Worm (Caenorhabditis elegans): Measurements from ENCODE around the gene mab-23.
A peak's percentile ranks its signal among the peaks of the same experiment; 100 is the strongest.

The mab-23 gene

DNA sequence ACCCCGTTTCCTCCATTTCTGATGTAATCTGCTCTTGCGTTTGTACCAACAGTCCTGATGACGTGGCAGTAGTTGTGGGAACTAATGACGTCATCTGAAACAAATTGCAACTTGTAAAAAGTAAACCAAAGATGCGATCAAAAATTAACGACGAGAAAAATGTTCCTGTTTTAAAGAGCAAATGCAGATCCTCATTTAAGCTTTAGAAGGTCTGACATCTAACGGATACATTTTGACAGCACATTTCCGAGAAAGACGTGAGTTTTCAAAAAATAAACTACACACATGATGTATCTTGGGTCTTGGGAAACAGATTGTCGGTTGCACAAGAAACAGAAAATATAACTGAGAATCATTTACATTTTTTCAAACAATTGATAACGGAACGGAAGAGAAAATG is 17.4 kb upstream of the mab-23 start, which contains the start of gene H09F14.1:
TSS of gene H09F14.1 (minus strand) at position 101 of the 400 bp plus-strand sequence.
- TF ChIP-seq klf-2 (GFP tag; conservative IDR thresholded peaks at IDR 0.05), result no peak
- TF ChIP-seq tab-1 (GFP tag; IDR thresholded peaks at IDR 0.05), result no peak
- no peak for TF ChIP-seq ref-1 (GFP tag; conservative IDR thresholded peaks at IDR 0.05)
- TF ChIP-seq flt-1 (GFP tag; IDR thresholded peaks at IDR 0.05), result no peak
- TF ChIP-seq ztf-23 (GFP tag; IDR thresholded peaks at IDR 0.05), result no peak
- no peak for TF ChIP-seq ztf-29 (GFP tag; IDR thresholded peaks at IDR 0.05)
- no peak for TF ChIP-seq T22C8.4 (GFP tag; IDR thresholded peaks at IDR 0.05)
- TF ChIP-seq med-1 (GFP tag; optimal IDR thresholded peaks at IDR 0.05; ENCODE audit: insufficient read depth), result no peak
- no peak for TF ChIP-seq cog-1 (tag; optimal IDR thresholded peaks at IDR 0.05)

DNA sequence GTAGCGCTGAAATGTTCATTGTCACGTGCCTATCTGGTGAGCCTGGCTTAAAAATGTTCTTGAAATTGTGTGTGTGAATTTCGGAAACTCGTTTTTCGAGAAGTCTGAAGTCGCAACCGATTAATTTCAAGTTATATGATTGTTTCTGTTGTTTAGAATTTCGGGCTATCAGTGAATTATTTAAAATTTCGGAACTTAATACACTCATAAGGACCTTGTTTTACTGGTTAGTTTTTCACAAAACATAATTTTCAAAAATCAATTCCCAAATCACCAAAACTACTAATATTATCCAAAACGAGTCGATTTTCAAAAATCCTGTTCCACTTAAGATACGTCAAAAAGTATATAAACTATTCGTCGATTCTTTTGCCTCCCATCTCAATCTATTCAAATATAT is 2.4 kb upstream of the mab-23 start:
- no peak for TF ChIP-seq med-1 (GFP tag; optimal IDR thresholded peaks at IDR 0.05; ENCODE audit: insufficient read depth)
- TF ChIP-seq ztf-23 (GFP tag; IDR thresholded peaks at IDR 0.05), result no peak
- no peak for TF ChIP-seq flt-1 (GFP tag; IDR thresholded peaks at IDR 0.05)
- TF ChIP-seq T22C8.4 (GFP tag; IDR thresholded peaks at IDR 0.05), result no peak
- TF ChIP-seq ztf-29 (GFP tag; IDR thresholded peaks at IDR 0.05), result no peak
- TF ChIP-seq klf-2 (GFP tag; conservative IDR thresholded peaks at IDR 0.05), result no peak
- no peak for TF ChIP-seq cog-1 (tag; optimal IDR thresholded peaks at IDR 0.05)
- TF ChIP-seq ref-1 (GFP tag; conservative IDR thresholded peaks at IDR 0.05), result no peak
- TF ChIP-seq tab-1 (GFP tag; IDR thresholded peaks at IDR 0.05), result no peak

DNA sequence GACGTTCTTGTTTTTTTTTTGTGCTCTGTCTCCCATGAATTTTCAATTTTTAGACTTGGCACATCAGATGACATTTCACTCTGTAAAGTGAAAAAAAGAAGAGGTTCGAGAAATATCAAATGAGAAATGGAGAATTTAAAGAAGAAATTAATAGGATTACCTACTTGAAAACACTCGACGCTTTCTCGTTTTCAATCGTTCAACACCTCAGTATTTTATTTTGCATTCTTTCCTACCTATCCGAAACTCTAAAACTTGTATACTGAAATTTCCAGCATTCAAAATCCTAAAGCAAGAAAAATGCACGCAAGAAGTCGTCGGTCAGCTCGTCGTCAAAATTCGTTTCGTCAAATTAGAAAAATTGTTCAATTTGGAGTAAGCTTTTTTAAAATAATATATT is 2.9 kb downstream of the mab-23 start, which contains the start of gene kvs-2:
TSS of gene kvs-2 (plus strand) at position 301 of the 400 bp plus-strand sequence.
- TF ChIP-seq ztf-23 (GFP tag; IDR thresholded peaks at IDR 0.05) (no peak), tab-1 (GFP tag; IDR thresholded peaks at IDR 0.05) (no peak), ztf-29 (GFP tag; IDR thresholded peaks at IDR 0.05) (no peak), T22C8.4 (GFP tag; IDR thresholded peaks at IDR 0.05) (no peak)

DNA sequence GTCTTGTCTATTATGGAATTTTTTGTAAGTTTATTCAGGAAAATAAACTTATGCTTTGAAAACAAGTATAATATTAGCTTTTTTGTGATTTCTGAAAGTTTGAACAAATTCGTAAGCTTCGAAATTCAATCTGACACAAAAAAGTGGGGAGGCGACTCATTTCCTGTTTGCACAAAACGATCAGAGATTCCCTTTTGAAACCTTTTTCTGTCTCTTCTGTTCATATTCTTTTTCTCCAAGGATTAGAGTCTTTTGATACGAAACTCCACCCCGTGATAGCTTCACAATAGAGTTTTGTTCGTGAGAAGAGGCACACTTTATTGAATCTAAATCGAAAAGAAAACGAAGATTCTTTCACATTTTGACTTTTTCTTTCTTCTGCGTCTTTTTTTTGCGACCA is 8.1 kb downstream of the mab-23 start:
- TF ChIP-seq cog-1 (tag; optimal IDR thresholded peaks at IDR 0.05), result no peak
- TF ChIP-seq T22C8.4 (GFP tag; IDR thresholded peaks at IDR 0.05), result no peak
- TF ChIP-seq ztf-29 (GFP tag; IDR thresholded peaks at IDR 0.05), result no peak
- TF ChIP-seq flt-1 (GFP tag; IDR thresholded peaks at IDR 0.05), result no peak

DNA sequence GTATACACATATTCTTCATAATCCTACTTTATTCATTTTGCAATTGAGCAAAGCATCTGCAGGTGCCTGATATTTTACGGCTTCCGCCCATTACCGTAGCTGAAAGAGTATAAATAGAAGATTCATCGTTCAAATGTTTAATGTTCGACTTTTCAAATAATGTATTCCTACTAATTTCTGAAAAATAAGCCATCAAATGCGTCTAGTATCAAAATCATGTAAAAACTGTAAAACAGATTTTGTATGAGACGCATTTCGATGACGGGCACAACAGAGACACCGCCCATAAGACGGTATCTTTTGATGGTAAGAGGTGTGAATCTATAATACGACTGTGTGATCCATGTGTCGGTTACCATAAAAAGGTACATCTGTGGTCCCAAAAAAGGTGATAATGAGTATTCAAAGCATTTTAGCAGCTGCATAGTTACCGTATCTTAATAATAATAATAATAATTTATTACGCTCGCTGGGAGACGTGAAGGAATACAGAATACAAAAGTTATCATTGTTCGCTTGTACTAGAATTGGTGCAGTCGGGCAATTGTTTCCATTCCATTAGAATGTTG is 14.3 kb downstream of the mab-23 start, which contains the start of the genes C32C4.3 and C32C4.16:
TSS of gene C32C4.3 (minus strand) at position 101 of the 569 bp plus-strand sequence.
TSS of gene C32C4.16 (plus strand) at position 519 of the 569 bp plus-strand sequence.
- TF ChIP-seq med-1 (GFP tag; optimal IDR thresholded peaks at IDR 0.05; ENCODE audit: insufficient read depth) (no peak), ztf-29 (GFP tag; IDR thresholded peaks at IDR 0.05) (no peak), tab-1 (GFP tag; IDR thresholded peaks at IDR 0.05) (no peak), ref-1 (GFP tag; conservative IDR thresholded peaks at IDR 0.05) (no peak), flt-1 (GFP tag; IDR thresholded peaks at IDR 0.05) (no peak), ztf-23 (GFP tag; IDR thresholded peaks at IDR 0.05) (no peak), klf-2 (GFP tag; conservative IDR thresholded peaks at IDR 0.05) (no peak), T22C8.4 (GFP tag; IDR thresholded peaks at IDR 0.05) (no peak), cog-1 (tag; optimal IDR thresholded peaks at IDR 0.05) (no peak)

DNA sequence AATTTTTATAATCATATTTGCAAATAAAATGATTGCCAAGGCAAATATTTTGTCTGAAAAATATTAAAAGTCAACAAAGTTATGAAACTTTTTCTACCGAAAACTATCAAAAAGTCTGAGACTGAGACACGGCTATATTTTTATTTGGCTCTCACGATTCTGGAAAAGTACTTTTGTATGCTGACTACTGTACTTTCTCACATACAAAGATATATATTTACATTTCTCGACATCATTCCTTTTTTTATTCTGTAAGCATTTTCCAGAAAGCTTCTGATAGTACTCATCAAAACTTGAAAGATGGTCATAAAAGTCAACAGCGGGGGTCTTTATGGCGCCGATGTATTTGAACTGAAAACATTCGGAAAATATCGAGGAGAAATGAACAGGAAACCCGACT is 15.3 kb downstream of the mab-23 start, which contains the start of gene aqp-6:
TSS of gene aqp-6 (plus strand) at position 301 of the 400 bp plus-strand sequence.
- TF ChIP-seq cog-1 (tag; optimal IDR thresholded peaks at IDR 0.05) (no peak), ztf-29 (GFP tag; IDR thresholded peaks at IDR 0.05) (no peak), med-1 (GFP tag; optimal IDR thresholded peaks at IDR 0.05; ENCODE audit: insufficient read depth) (no peak), klf-2 (GFP tag; conservative IDR thresholded peaks at IDR 0.05) (no peak), flt-1 (GFP tag; IDR thresholded peaks at IDR 0.05) (no peak), ztf-23 (GFP tag; IDR thresholded peaks at IDR 0.05) (no peak), ref-1 (GFP tag; conservative IDR thresholded peaks at IDR 0.05) (no peak), T22C8.4 (GFP tag; IDR thresholded peaks at IDR 0.05) (no peak), tab-1 (GFP tag; IDR thresholded peaks at IDR 0.05) (no peak)

DNA sequence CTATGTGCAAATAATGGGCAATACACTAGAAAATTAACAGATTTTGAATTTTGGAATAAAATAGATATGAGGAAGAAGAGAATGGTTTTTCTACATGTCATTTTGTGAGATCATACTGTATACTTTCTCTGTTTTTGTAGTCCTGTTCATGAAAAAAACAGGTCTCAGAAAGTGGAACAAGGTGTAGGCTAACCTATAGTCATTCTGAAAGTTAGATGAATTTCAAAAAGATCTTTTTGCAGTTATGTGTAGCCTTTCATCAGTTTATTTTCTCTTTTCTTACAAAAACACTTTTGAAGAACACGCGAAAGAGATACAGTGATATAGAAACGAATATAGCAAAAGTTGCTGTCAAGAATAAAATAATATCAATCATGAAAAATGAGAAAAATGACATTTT is 21.3 kb downstream of the mab-23 start, which contains the start of gene ugt-35:
TSS of gene ugt-35 (minus strand) at position 101 of the 400 bp plus-strand sequence.
- TF ChIP-seq cog-1 (tag; optimal IDR thresholded peaks at IDR 0.05) (no peak), klf-2 (GFP tag; conservative IDR thresholded peaks at IDR 0.05) (no peak), med-1 (GFP tag; optimal IDR thresholded peaks at IDR 0.05; ENCODE audit: insufficient read depth) (no peak), tab-1 (GFP tag; IDR thresholded peaks at IDR 0.05) (no peak), ztf-23 (GFP tag; IDR thresholded peaks at IDR 0.05) (no peak), T22C8.4 (GFP tag; IDR thresholded peaks at IDR 0.05) (no peak), ref-1 (GFP tag; conservative IDR thresholded peaks at IDR 0.05) (no peak), ztf-29 (GFP tag; IDR thresholded peaks at IDR 0.05) (no peak), flt-1 (GFP tag; IDR thresholded peaks at IDR 0.05) (no peak)

DNA sequence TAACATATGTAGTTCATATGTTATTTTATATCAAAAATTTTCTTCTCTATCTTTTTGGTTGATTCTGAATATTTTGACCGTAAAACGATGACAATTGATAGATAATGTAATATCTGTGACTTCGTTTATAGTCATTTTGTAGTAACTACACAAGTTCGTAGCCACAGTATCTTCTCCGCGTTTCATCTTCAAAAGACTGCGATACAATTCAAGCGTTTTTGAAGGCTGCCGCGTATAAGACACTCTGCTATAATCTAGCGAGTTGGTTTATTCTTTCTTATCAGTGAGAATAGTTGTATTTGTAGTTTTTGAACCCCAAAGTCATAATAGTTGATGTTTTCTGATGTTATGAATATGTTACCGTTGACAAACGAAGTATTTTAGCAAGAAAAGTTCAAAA is 24.1 kb downstream of the mab-23 start, which contains the start of gene ugt-34:
TSS of gene ugt-34 (minus strand) at position 21 of the 400 bp plus-strand sequence.
- TF ChIP-seq T22C8.4 (GFP tag; IDR thresholded peaks at IDR 0.05) (no peak), tab-1 (GFP tag; IDR thresholded peaks at IDR 0.05) (no peak), cog-1 (tag; optimal IDR thresholded peaks at IDR 0.05) (no peak), ztf-23 (GFP tag; IDR thresholded peaks at IDR 0.05) (no peak), ref-1 (GFP tag; conservative IDR thresholded peaks at IDR 0.05) (no peak), med-1 (GFP tag; optimal IDR thresholded peaks at IDR 0.05; ENCODE audit: insufficient read depth) (no peak), ztf-29 (GFP tag; IDR thresholded peaks at IDR 0.05) (no peak), klf-2 (GFP tag; conservative IDR thresholded peaks at IDR 0.05) (no peak)

DNA sequence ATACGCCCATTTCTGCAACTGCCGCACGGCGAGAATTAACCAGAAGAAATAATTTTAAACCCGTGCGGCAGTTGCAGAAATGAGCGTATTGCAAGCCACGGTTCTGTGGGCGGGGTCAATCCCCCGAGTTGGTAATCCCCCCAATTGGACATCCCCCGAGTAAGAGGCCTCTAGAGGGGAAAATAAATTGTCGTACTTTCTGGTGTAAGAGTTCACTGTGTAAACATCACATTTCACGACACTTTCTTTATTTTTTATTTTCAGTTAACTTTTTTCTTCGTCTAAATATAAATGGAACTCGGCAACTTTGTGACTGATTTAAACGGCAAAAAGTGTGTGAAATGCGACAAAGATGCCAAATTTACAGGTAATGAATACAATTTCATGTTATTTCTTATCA is 25.1 kb downstream of the mab-23 start, which contains the start of gene tut-2:
TSS of gene tut-2 (plus strand) at position 277 of the 400 bp plus-strand sequence.
- TF ChIP-seq ztf-29 (GFP tag; IDR thresholded peaks at IDR 0.05), result 0 out of 2 replicates have a peak, but pooled peaks have one; percentile 6
- TF ChIP-seq tab-1 (GFP tag; IDR thresholded peaks at IDR 0.05), result no peak
- no peak for TF ChIP-seq flt-1 (GFP tag; IDR thresholded peaks at IDR 0.05)
- no peak for TF ChIP-seq med-1 (GFP tag; optimal IDR thresholded peaks at IDR 0.05; ENCODE audit: insufficient read depth)

DNA sequence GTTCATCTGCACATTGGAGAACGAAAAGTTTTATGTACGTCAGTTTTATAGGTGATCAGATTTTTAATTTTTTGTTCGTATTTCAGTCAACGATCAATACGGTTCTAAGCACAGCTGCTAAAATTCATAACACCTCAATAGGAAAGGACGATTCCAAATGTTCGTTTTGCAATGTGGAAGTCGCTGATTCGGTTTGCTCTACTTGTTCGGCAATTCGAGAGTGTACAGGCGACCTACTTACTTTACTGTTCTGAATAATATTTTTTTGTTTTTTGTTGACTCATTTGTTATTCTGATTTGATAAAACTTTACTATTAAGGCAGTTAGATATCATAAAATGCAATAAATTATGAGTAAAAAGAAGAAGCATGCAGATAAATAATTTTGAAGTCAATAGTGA is 26.5 kb downstream of the mab-23 start:
- TF ChIP-seq flt-1 (GFP tag; IDR thresholded peaks at IDR 0.05), result no peak
- TF ChIP-seq ztf-23 (GFP tag; IDR thresholded peaks at IDR 0.05), result no peak
- TF ChIP-seq ref-1 (GFP tag; conservative IDR thresholded peaks at IDR 0.05), result no peak
- TF ChIP-seq cog-1 (tag; optimal IDR thresholded peaks at IDR 0.05), result no peak
- TF ChIP-seq med-1 (GFP tag; optimal IDR thresholded peaks at IDR 0.05; ENCODE audit: insufficient read depth), result no peak
- TF ChIP-seq klf-2 (GFP tag; conservative IDR thresholded peaks at IDR 0.05), result no peak
- TF ChIP-seq tab-1 (GFP tag; IDR thresholded peaks at IDR 0.05), result no peak
- no peak for TF ChIP-seq ztf-29 (GFP tag; IDR thresholded peaks at IDR 0.05)
- TF ChIP-seq T22C8.4 (GFP tag; IDR thresholded peaks at IDR 0.05), result no peak

All from whole organism, midembryonic.